Fruit fly (Drosophila melanogaster): Measurements from ENCODE around the gene CG42331.

Gene CG42331

dm6 chr3R:24753561-24754027 is 18.4 kb upstream of the CG42331 start, which contains the start of gene asp (continued):
- TF ChIP-seq stc (GFP tag; IDR thresholded peaks at IDR 0.05), result no peak
- TF ChIP-seq CG1832 (GFP tag; optimal IDR thresholded peaks at IDR 0.05), result no peak
- TF ChIP-seq B-H1 (GFP tag; IDR thresholded peaks at IDR 0.05), result no peak
- no peak for TF ChIP-seq tio (GFP tag; optimal IDR thresholded peaks at IDR 0.05)
- no peak for TF ChIP-seq NC2α (GFP tag; optimal IDR thresholded peaks at IDR 0.05)
- no peak for TF ChIP-seq Adf1 (GFP tag; IDR thresholded peaks at IDR 0.05)
- TF ChIP-seq Fer1 (GFP tag; optimal IDR thresholded peaks at IDR 0.05), result no peak
- no peak for TF ChIP-seq Mad (GFP tag; optimal IDR thresholded peaks at IDR 0.05)
- TF ChIP-seq disco-r (GFP tag; optimal IDR thresholded peaks at IDR 0.05), result no peak
- TF ChIP-seq gcm (GFP tag; optimal IDR thresholded peaks at IDR 0.05), result no peak
- no peak for TF ChIP-seq CG1603 (tag; optimal IDR thresholded peaks at IDR 0.05)
- TF ChIP-seq Bdp1 (GFP tag; optimal IDR thresholded peaks at IDR 0.05), result no peak
- TF ChIP-seq sens-2 (GFP tag; IDR thresholded peaks at IDR 0.05), result no peak
- TF ChIP-seq phol (tag; optimal IDR thresholded peaks at IDR 0.05), result peak; percentile 57
- no peak for TF ChIP-seq CG11456 (GFP tag; IDR thresholded peaks at IDR 0.05)
- TF ChIP-seq CG18764 (GFP tag; optimal IDR thresholded peaks at IDR 0.05), result no peak
- TF ChIP-seq CG15011 (GFP tag; optimal IDR thresholded peaks at IDR 0.05), result no peak
- peak; percentile 63 for TF ChIP-seq CG2129 (GFP tag; IDR thresholded peaks at IDR 0.05; ENCODE audit: partially characterized antibody)
- peak; percentile 91 for TF ChIP-seq sna (GFP tag; IDR thresholded peaks at IDR 0.05; ENCODE audit: partially characterized antibody)
- no peak for TF ChIP-seq esg (GFP tag; conservative IDR thresholded peaks at IDR 0.05)
- no peak for TF ChIP-seq odd (GFP tag; optimal IDR thresholded peaks at IDR 0.05)
- no peak for TF ChIP-seq CG6854 (GFP tag; optimal IDR thresholded peaks at IDR 0.05)
- no peak for TF ChIP-seq CG32532 (GFP tag; IDR thresholded peaks at IDR 0.05)
- TF ChIP-seq Sry-δ (GFP tag; optimal IDR thresholded peaks at IDR 0.05), result peak; percentile 67
- no peak for TF ChIP-seq CG1647 (GFP tag; optimal IDR thresholded peaks at IDR 0.05)
- no peak for TF ChIP-seq CG4617 (GFP tag; optimal IDR thresholded peaks at IDR 0.05; ENCODE audit: borderline replicate concordance)
- TF ChIP-seq knrl (GFP tag; IDR thresholded peaks at IDR 0.05; ENCODE audit: partially characterized antibody), result peak; percentile 82
- TF ChIP-seq Ravus (GFP tag; IDR thresholded peaks at IDR 0.05), result no peak
- peak; percentile 87 for TF ChIP-seq CG6791 (GFP tag; IDR thresholded peaks at IDR 0.05; ENCODE audit: partially characterized antibody)
- TF ChIP-seq Max (GFP tag; optimal IDR thresholded peaks at IDR 0.05), result no peak
- peak; percentile 64; the same call in 1 of the 2 replicates for TF ChIP-seq CG42726 (GFP tag; IDR thresholded peaks at IDR 0.05; ENCODE audit: partially characterized antibody)
- no peak for TF ChIP-seq Oli (tag; optimal IDR thresholded peaks at IDR 0.05)
- no peak for TF ChIP-seq CG8281 (tag; optimal IDR thresholded peaks at IDR 0.05)
- no peak for TF ChIP-seq Rfx (GFP tag; IDR thresholded peaks at IDR 0.05)
- TF ChIP-seq Hr78 (GFP tag; optimal IDR thresholded peaks at IDR 0.05), result no peak
- TF ChIP-seq nerfin-2 (GFP tag; IDR thresholded peaks at IDR 0.05; ENCODE audit: partially characterized antibody), result peak; percentile 87
- no peak for TF ChIP-seq ERR (GFP tag; optimal IDR thresholded peaks at IDR 0.05)
- no peak for TF ChIP-seq croc (GFP tag; conservative IDR thresholded peaks at IDR 0.05)
- TF ChIP-seq Abd-B (GFP tag; optimal IDR thresholded peaks at IDR 0.05), result peak; percentile 26
- peak; percentile 76 for TF ChIP-seq unc-4 (GFP tag; IDR thresholded peaks at IDR 0.05; ENCODE audit: partially characterized antibody)
- TF ChIP-seq CG18011 (GFP tag; optimal IDR thresholded peaks at IDR 0.05), result no peak
- TF ChIP-seq dysf (GFP tag; IDR thresholded peaks at IDR 0.05), result no peak
- no peak for TF ChIP-seq fd102C (GFP tag; optimal IDR thresholded peaks at IDR 0.05)
- TF ChIP-seq usp (GFP tag; optimal IDR thresholded peaks at IDR 0.05), result no peak
- TF ChIP-seq CG33557 (GFP tag; optimal IDR thresholded peaks at IDR 0.05), result no peak
- no peak for TF ChIP-seq CG8359 (GFP tag; optimal IDR thresholded peaks at IDR 0.05; ENCODE audit: borderline replicate concordance)
- no peak for TF ChIP-seq gt (GFP tag; IDR thresholded peaks at IDR 0.05)
- peak; percentile 81 for TF ChIP-seq CG7357 (GFP tag; IDR thresholded peaks at IDR 0.05)
- TF ChIP-seq Dfd (GFP tag; optimal IDR thresholded peaks at IDR 0.05), result no peak
- TF ChIP-seq CG8290 (GFP tag; optimal IDR thresholded peaks at IDR 0.05), result no peak
- no peak for TF ChIP-seq CG8290 (tag; optimal IDR thresholded peaks at IDR 0.05)
